Fruit fly (Drosophila melanogaster) whole organism, prepupa: Measurements from ENCODE around the gene CG31915.

Source experiments
- Blimp-1 ChIP-seq: fragments of 200-800 bp; sonication (Bioruptor generic); optimal IDR thresholded peaks from 3 replicates; lab custom pipeline; 2017; ENCODE audit warnings: missing biosample characterization, missing genetic modification characterization, mild to moderate bottlenecking, moderate library complexity, missing genetic modification reagents
- CG10631 ChIP-seq: fragments of 200-800 bp; sonication (Bioruptor generic); optimal IDR thresholded peaks from 2 replicates; lab custom pipeline; 2016; ENCODE audit warnings: missing biosample characterization, missing genetic modification characterization
- CG10669 ChIP-seq: fragments of 200-800 bp; sonication (Bioruptor generic); optimal IDR thresholded peaks from 3 replicates; lab custom pipeline; 2018; ENCODE audit warnings: missing biosample characterization, mild to moderate bottlenecking, missing genetic modification characterization, moderate library complexity
- CG11294 ChIP-seq: fragments of 200-800 bp; sonication (Bioruptor generic); IDR thresholded peaks from 2 replicates; pipeline ENCODE4 v1.3.6; 2022; ENCODE audit warnings: missing biosample characterization, missing genetic modification characterization
- CG15336 ChIP-seq: fragments of 200-800 bp; sonication (Bioruptor generic); IDR thresholded peaks from 2 replicates; pipeline ENCODE4 v1.3.6; 2022; ENCODE audit warnings: missing biosample characterization, missing genetic modification characterization
- CG16779 ChIP-seq: fragments of 200-800 bp; sonication (Bioruptor generic); optimal IDR thresholded peaks from 3 replicates; lab custom pipeline; 2017; ENCODE audit warnings: missing biosample characterization, mild to moderate bottlenecking, missing genetic modification characterization
- CG3032 ChIP-seq: fragments of 200-800 bp; optimal IDR thresholded peaks from 2 replicates; lab custom pipeline; 2019; ENCODE audit warnings: missing biosample characterization, mild to moderate bottlenecking, missing genetic modification characterization, moderate library complexity
- CG31627 ChIP-seq: fragments of 200-800 bp; sonication (Bioruptor generic); optimal IDR thresholded peaks from 3 replicates; lab custom pipeline; 2016; ENCODE audit warnings: missing biosample characterization, missing genetic modification characterization
- CG32006 ChIP-seq: fragments of 200-800 bp; sonication (Bioruptor generic); optimal IDR thresholded peaks from 3 replicates; lab custom pipeline; 2017; ENCODE audit warnings: missing biosample characterization, mild to moderate bottlenecking, missing genetic modification characterization
- CG34406 ChIP-seq: fragments of 200-800 bp; sonication (Bioruptor generic); optimal IDR thresholded peaks from 3 replicates; lab custom pipeline; 2016; ENCODE audit warnings: missing biosample characterization, missing genetic modification characterization
- CG3919 ChIP-seq: fragments of 200-800 bp; sonication (Bioruptor generic); optimal IDR thresholded peaks from 3 replicates; lab custom pipeline; 2016; ENCODE audit warnings: missing biosample characterization, missing genetic modification characterization
- CG4318 ChIP-seq: fragments of 200-800 bp; sonication (Bioruptor generic); optimal IDR thresholded peaks from 3 replicates; lab custom pipeline; 2017; ENCODE audit warnings: missing biosample characterization, mild to moderate bottlenecking, missing genetic modification characterization
- CG6276 ChIP-seq: fragments of 200-800 bp; sonication (Bioruptor generic); optimal IDR thresholded peaks from 2 replicates; lab custom pipeline; 2017; ENCODE audit warnings: missing biosample characterization, mild to moderate bottlenecking, missing genetic modification characterization
- CG6792 ChIP-seq: fragments of 200-800 bp; sonication (Bioruptor generic); optimal IDR thresholded peaks from 3 replicates; lab custom pipeline; 2016; ENCODE audit warnings: missing biosample characterization, missing genetic modification characterization
- CG6808 ChIP-seq: fragments of 200-800 bp; sonication (Bioruptor generic); optimal IDR thresholded peaks from 3 replicates; lab custom pipeline; 2017; ENCODE audit warnings: missing biosample characterization, missing genetic modification characterization, mild to moderate bottlenecking, moderate library complexity, missing genetic modification reagents
- CG6854 ChIP-seq: fragments of 200-800 bp; sonication (Bioruptor generic); optimal IDR thresholded peaks from 2 replicates; lab custom pipeline; 2017; ENCODE audit warnings: missing biosample characterization, mild to moderate bottlenecking, missing genetic modification characterization
- CG8119 ChIP-seq: fragments of 200-800 bp; sonication (Bioruptor generic); IDR thresholded peaks from 3 replicates; pipeline ENCODE4 v1.3.6; 2022; ENCODE audit warnings: missing biosample characterization, missing genetic modification characterization
- CG8632 ChIP-seq: fragments of 200-800 bp; sonication (Bioruptor generic); optimal IDR thresholded peaks from 3 replicates; lab custom pipeline; 2016; ENCODE audit warnings: missing biosample characterization, missing genetic modification characterization
- CG9139 ChIP-seq: fragments of 200-800 bp; sonication (Bioruptor generic); optimal IDR thresholded peaks from 3 replicates; lab custom pipeline; 2017; ENCODE audit warnings: missing biosample characterization, mild to moderate bottlenecking, missing genetic modification characterization
- Eip75B ChIP-seq: fragments of 200-800 bp; sonication (Bioruptor generic); optimal IDR thresholded peaks from 3 replicates; lab custom pipeline; 2016; ENCODE audit warnings: missing biosample characterization, missing genetic modification characterization
- Eip78C ChIP-seq: fragments of 200-800 bp; sonication (Bioruptor generic); peaks from one replicate; lab custom pipeline; 2016; ENCODE audit warnings: missing biosample characterization, missing genetic modification characterization
- Eip93F ChIP-seq: fragments of 200-800 bp; sonication (Bioruptor generic); optimal IDR thresholded peaks from 2 replicates; lab custom pipeline; 2016; ENCODE audit warnings: missing biosample characterization, mild to moderate bottlenecking, missing genetic modification characterization
- Ets21C ChIP-seq: fragments of 200-800 bp; sonication (Bioruptor generic); optimal IDR thresholded peaks from 3 replicates; lab custom pipeline; 2016; ENCODE audit warnings: missing biosample characterization, missing genetic modification characterization
- Ets96B ChIP-seq: fragments of 200-800 bp; optimal IDR thresholded peaks from 2 replicates; lab custom pipeline; 2019; ENCODE audit warnings: missing biosample characterization, mild to moderate bottlenecking, missing genetic modification characterization, moderate library complexity
- Gug ChIP-seq: fragments of 200-800 bp; sonication (Bioruptor generic); IDR thresholded peaks from 2 replicates; pipeline ENCODE4 v1.3.6; 2022; ENCODE audit warnings: missing biosample characterization, missing genetic modification characterization
- Hr39 ChIP-seq: fragments of 200-800 bp; sonication (Bioruptor generic); optimal IDR thresholded peaks from 2 replicates; lab custom pipeline; 2016; ENCODE audit warnings: missing biosample characterization, missing genetic modification characterization
- Lpt ChIP-seq: fragments of 200-800 bp; sonication (Bioruptor generic); optimal IDR thresholded peaks from 3 replicates; lab custom pipeline; 2016; ENCODE audit warnings: missing biosample characterization, missing genetic modification characterization
- Met ChIP-seq: fragments of 200-800 bp; sonication (Bioruptor generic); optimal IDR thresholded peaks from 3 replicates; lab custom pipeline; 2016; ENCODE audit warnings: missing biosample characterization, missing genetic modification characterization
- OdsH ChIP-seq: fragments of 200-800 bp; sonication (Bioruptor generic); optimal IDR thresholded peaks from 3 replicates; lab custom pipeline; 2016; ENCODE audit warnings: missing biosample characterization, missing genetic modification characterization
- Smox ChIP-seq: fragments of 200-800 bp; sonication (Bioruptor generic); optimal IDR thresholded peaks from 3 replicates; lab custom pipeline; 2016; ENCODE audit warnings: missing biosample characterization, missing genetic modification characterization
- Sox102F ChIP-seq: fragments of 200-800 bp; sonication (Bioruptor generic); optimal IDR thresholded peaks from 2 replicates; lab custom pipeline; 2016; ENCODE audit warnings: missing biosample characterization, mild to moderate bottlenecking, missing genetic modification characterization
- Sox14 ChIP-seq: fragments of 200-800 bp; sonication (Bioruptor generic); optimal IDR thresholded peaks from 3 replicates; lab custom pipeline; 2016; ENCODE audit warnings: missing biosample characterization, missing genetic modification characterization
- acj6 ChIP-seq: fragments of 200-800 bp; sonication (Bioruptor generic); optimal IDR thresholded peaks from 3 replicates; lab custom pipeline; 2016; ENCODE audit warnings: missing biosample characterization, missing genetic modification characterization
- dsx ChIP-seq: fragments of 200-800 bp; optimal IDR thresholded peaks from 3 replicates; lab custom pipeline; 2019; ENCODE audit warnings: missing biosample characterization, mild to moderate bottlenecking, missing genetic modification characterization, moderate library complexity; ENCODE audit not compliant: poor library complexity, severe bottlenecking
- eg ChIP-seq: fragments of 200-800 bp; sonication (Bioruptor generic); IDR thresholded peaks from 3 replicates; pipeline ENCODE4 v1.3.6; 2022; ENCODE audit warnings: missing biosample characterization, missing genetic modification characterization
- esn ChIP-seq: fragments of 200-800 bp; sonication (Bioruptor generic); optimal IDR thresholded peaks from 2 replicates; lab custom pipeline; 2016; ENCODE audit warnings: missing biosample characterization, mild to moderate bottlenecking, missing genetic modification characterization, moderate library complexity
- fd59A ChIP-seq: fragments of 200-800 bp; sonication (Bioruptor generic); optimal IDR thresholded peaks from 2 replicates; lab custom pipeline; 2017; ENCODE audit warnings: missing biosample characterization, mild to moderate bottlenecking, missing genetic modification characterization, missing genetic modification reagents
- fd85E ChIP-seq: fragments of 200-800 bp; sonication (Bioruptor generic); optimal IDR thresholded peaks from 3 replicates; lab custom pipeline; 2016; ENCODE audit warnings: missing biosample characterization, missing genetic modification characterization
- lz ChIP-seq: fragments of 200-800 bp; sonication (Bioruptor generic); optimal IDR thresholded peaks from 3 replicates; lab custom pipeline; 2016; ENCODE audit warnings: missing biosample characterization, missing genetic modification characterization
- pdm3 ChIP-seq: fragments of 200-800 bp; sonication (Bioruptor generic); optimal IDR thresholded peaks from 3 replicates; lab custom pipeline; 2016; ENCODE audit warnings: missing biosample characterization, missing genetic modification characterization
- salr ChIP-seq, 2 experiments: fragments of 200-800 bp; sonication (Bioruptor generic); optimal IDR thresholded peaks; 3 replicates each; lab custom pipeline; 2016 to 2018; ENCODE audit warnings: missing biosample characterization in 2 of 2, missing genetic modification characterization in 2 of 2, mild to moderate bottlenecking in 1 of 2
- spab ChIP-seq: fragments of 200-800 bp; sonication (Bioruptor generic); optimal IDR thresholded peaks from 2 replicates; lab custom pipeline; 2017; ENCODE audit warnings: missing biosample characterization, mild to moderate bottlenecking, missing genetic modification characterization, missing genetic modification reagents
- ss ChIP-seq, 2 experiments: fragments of 200-800 bp; sonication (Bioruptor generic); optimal IDR thresholded peaks; 2 replicates in 1 of 2; 3 replicates in 1 of 2; lab custom pipeline; 2017 to 2018; ENCODE audit warnings: mild to moderate bottlenecking in 2 of 2, missing biosample characterization in 2 of 2, missing genetic modification characterization in 2 of 2, moderate library complexity in 1 of 2
- svp ChIP-seq: fragments of 200-800 bp; sonication (Bioruptor generic); peaks from one replicate; lab custom pipeline; 2016; ENCODE audit warnings: missing biosample characterization, missing genetic modification characterization
- topi ChIP-seq: fragments of 200-800 bp; sonication (Bioruptor generic); optimal IDR thresholded peaks from 3 replicates; lab custom pipeline; 2016; ENCODE audit warnings: missing biosample characterization, missing genetic modification characterization
- vri ChIP-seq: fragments of 200-800 bp; sonication (Bioruptor generic); optimal IDR thresholded peaks from 3 replicates; lab custom pipeline; 2016; ENCODE audit warnings: missing biosample characterization, mild to moderate bottlenecking, missing genetic modification characterization

CG31915 gene

dm6 chr2L:5505130-5505529 is 22.8 kb upstream of the CG31915 start:
- TF ChIP-seq Ets96B (tag; lab: Kevin White, UChicago) (no peak), Smox (peak; percentile 3), pdm3 (GFP tag; lab: Kevin White, UChicago) (peak; percentile 24), CG16779 (tag; lab: Kevin White, UChicago) (no peak), salr (GFP tag; optimal IDR thresholded peaks at IDR 0.05; lab: Kevin White, UChicago) (no peak), esn (peak; percentile 58), topi (GFP tag; lab: Kevin White, UChicago) (peak; percentile 17), Eip78C (GFP tag; lab: Kevin White, UChicago) (peak; percentile 51), CG10631 (GFP tag; lab: Kevin White, UChicago) (peak; percentile 35), CG8632 (no peak), Met (peak; percentile 41), svp (GFP tag; lab: Kevin White, UChicago) (peak; percentile 59), vri (GFP tag; lab: Kevin White, UChicago) (peak; percentile 34), CG31627 (GFP tag; lab: Kevin White, UChicago) (peak; percentile 23), acj6 (no peak), OdsH (GFP tag; lab: Kevin White, UChicago) (peak; percentile 33), lz (GFP tag; lab: Kevin White, UChicago) (peak; percentile 21), Sox102F (peak; percentile 44)

dm6 chr2L:5507082-5507481 is 20.8 kb upstream of the CG31915 start:
- no peak for TF ChIP-seq OdsH (GFP tag; lab: Kevin White, UChicago)
- no peak for TF ChIP-seq CG6854 (GFP tag; lab: Kevin White, UChicago)
- no peak for TF ChIP-seq CG9139 (GFP tag; lab: Kevin White, UChicago)
- TF ChIP-seq CG11294, result no peak
- TF ChIP-seq eg, result no peak
- peak; percentile 3 for TF ChIP-seq Met
- TF ChIP-seq Blimp-1, result no peak
- no peak for TF ChIP-seq CG3919 (GFP tag; lab: Kevin White, UChicago)
- no peak for TF ChIP-seq esn
- peak in 1 of 2 experiments; percentile 9 for TF ChIP-seq ss (GFP tag; optimal IDR thresholded peaks at IDR 0.05; lab: Kevin White, UChicago)
- TF ChIP-seq spab (GFP tag; lab: Kevin White, UChicago), result peak; percentile 16
- peak; percentile 9 for TF ChIP-seq dsx (GFP tag; lab: Kevin White, UChicago)
- peak; percentile 35 for TF ChIP-seq svp (GFP tag; lab: Kevin White, UChicago)
- TF ChIP-seq Lpt, result no peak
- TF ChIP-seq fd85E, result no peak
- no peak for TF ChIP-seq Eip75B (GFP tag; lab: Kevin White, UChicago)
- TF ChIP-seq Eip93F (GFP tag; lab: Kevin White, UChicago), result no peak
- no peak for TF ChIP-seq fd59A (GFP tag; lab: Kevin White, UChicago)
- TF ChIP-seq CG3032 (tag; lab: Kevin White, UChicago), result peak; percentile 50
- no peak for TF ChIP-seq Smox
- no peak for TF ChIP-seq Gug (GFP tag; lab: Robert Waterston, UW)
- no peak for TF ChIP-seq CG6792 (GFP tag; lab: Kevin White, UChicago)
- TF ChIP-seq vri (GFP tag; lab: Kevin White, UChicago), result no peak
- TF ChIP-seq CG32006 (GFP tag; lab: Kevin White, UChicago), result no peak
- TF ChIP-seq CG6276, result no peak
- TF ChIP-seq Sox102F, result no peak
- TF ChIP-seq Eip78C (GFP tag; lab: Kevin White, UChicago), result peak; percentile 38
- peak; percentile 35 for TF ChIP-seq Ets96B (tag; lab: Kevin White, UChicago)
- TF ChIP-seq CG6808 (GFP tag; lab: Kevin White, UChicago), result no peak
- TF ChIP-seq, all 60 proteins: peak for 8

dm6 chr2L:5507823-5508438 is 20.0 kb upstream of the CG31915 start:
- TF ChIP-seq Smox, result peak; percentile 12
- TF ChIP-seq Sox14 (GFP tag; lab: Kevin White, UChicago), result no peak
- no peak for TF ChIP-seq OdsH (GFP tag; lab: Kevin White, UChicago)
- TF ChIP-seq Ets96B (tag; lab: Kevin White, UChicago), result peak; percentile 39
- peak; percentile 10 for TF ChIP-seq Hr39
- TF ChIP-seq CG15336 (GFP tag; lab: Robert Waterston, UW), result no peak
- TF ChIP-seq CG10669 (GFP tag; lab: Kevin White, UChicago), result peak; percentile 28
- TF ChIP-seq Ets21C (GFP tag; lab: Kevin White, UChicago), result no peak
- TF ChIP-seq CG8119 (GFP tag; lab: Robert Waterston, UW), result no peak
- TF ChIP-seq ss (GFP tag; optimal IDR thresholded peaks at IDR 0.05; lab: Kevin White, UChicago), result no peak
- TF ChIP-seq fd59A (GFP tag; lab: Kevin White, UChicago), result peak; percentile 16
- TF ChIP-seq vri (GFP tag; lab: Kevin White, UChicago), result no peak
- TF ChIP-seq CG34406 (GFP tag; lab: Kevin White, UChicago), result no peak
- no peak for TF ChIP-seq CG8632
- peak; percentile 78 for TF ChIP-seq svp (GFP tag; lab: Kevin White, UChicago)
- no peak for TF ChIP-seq Lpt
- no peak for TF ChIP-seq CG11294
- TF ChIP-seq Blimp-1, result no peak
- TF ChIP-seq eg, result no peak
- no peak for TF ChIP-seq CG4318
- TF ChIP-seq esn, result peak; percentile 20
- peak; percentile 1 for TF ChIP-seq spab (GFP tag; lab: Kevin White, UChicago)
- no peak for TF ChIP-seq topi (GFP tag; lab: Kevin White, UChicago)
